Worm (Caenorhabditis elegans) whole organism, L1 larva: Measurements from ENCODE around the gene C48B4.6.

Source experiments
- ceh-90 ChIP-seq: sonication (generic microtip); optimal IDR thresholded peaks from 2 replicates; lab custom pipeline; 2016; ENCODE audit warnings: missing genetic modification characterization, missing compliant biosample characterization
- elt-2 ChIP-seq: sonication (generic microtip); optimal IDR thresholded peaks from 2 replicates; lab custom pipeline; 2016; ENCODE audit warnings: missing genetic modification characterization, mild to moderate bottlenecking, inconsistent platforms, missing compliant biosample characterization, missing genetic modification reagents
- grh-1 ChIP-seq: fragments of 200-800 bp; sonication (Bioruptor generic); IDR thresholded peaks from 2 replicates; pipeline ENCODE4 v1.3.6; 2022; ENCODE audit warnings: missing genetic modification reagents, missing genetic modification characterization, missing compliant biosample characterization
- rnt-1 ChIP-seq: sonication (generic microtip); optimal IDR thresholded peaks from 2 replicates; lab custom pipeline; 2016; ENCODE audit warnings: mild to moderate bottlenecking, missing genetic modification characterization, moderate library complexity, missing compliant biosample characterization

ce11 chrIII:9511660-9512059 lies 46.7 kb downstream of the C48B4.6 start:
- TF ChIP-seq rnt-1 (tag; lab: Kevin White, UChicago) (no peak), elt-2 (tag; lab: Kevin White, UChicago) (no peak), grh-1 (GFP tag; lab: Robert Waterston, UW) (no peak), ceh-90 (tag; lab: Kevin White, UChicago) (no peak)
